Fruit fly (Drosophila melanogaster): ENCODE measurements around the gene emb.

emb gene

dm6 chr2L:8370364-8371326, 32.7 kb upstream of the emb start, which contains the start of gene CG17292 (continued):
- 0 out of 2 replicates have a peak, but pooled peaks have one; percentile 41 for TF ChIP-seq gsb (GFP tag; IDR thresholded peaks at IDR 0.05)
- TF ChIP-seq chn (GFP tag; optimal IDR thresholded peaks at IDR 0.05): no peak
- TF ChIP-seq Lpt (GFP tag; optimal IDR thresholded peaks at IDR 0.05): no peak
- TF ChIP-seq nom (GFP tag; optimal IDR thresholded peaks at IDR 0.05): no peak
- no peak for TF ChIP-seq dimm (GFP tag; IDR thresholded peaks at IDR 0.05)
- peak; percentile 6 for TF ChIP-seq ERR (GFP tag; optimal IDR thresholded peaks at IDR 0.05)
- peak; percentile 62; the same call in 1 of the 2 replicates for TF ChIP-seq CG11247 (GFP tag; IDR thresholded peaks at IDR 0.05)
- no peak for TF ChIP-seq slou (GFP tag; optimal IDR thresholded peaks at IDR 0.05)
- peak; percentile 67 for TF ChIP-seq MBD-R2 (GFP tag; IDR thresholded peaks at IDR 0.05)
- TF ChIP-seq HLHmδ (GFP tag; optimal IDR thresholded peaks at IDR 0.05): no peak
- TF ChIP-seq CG5180 (GFP tag; optimal IDR thresholded peaks at IDR 0.05): peak; percentile 39
- peak; percentile 91 for TF ChIP-seq abd-A (tag; optimal IDR thresholded peaks at IDR 0.05)
- peak; percentile 33; the same call in 1 of the 2 replicates for TF ChIP-seq CG32767 (GFP tag; IDR thresholded peaks at IDR 0.05)
- TF ChIP-seq CG31224 (GFP tag; IDR thresholded peaks at IDR 0.05): 0 out of 2 replicates have a peak, but pooled peaks have one; percentile 13
- TF ChIP-seq schlank (tag; optimal IDR thresholded peaks at IDR 0.05): peak; percentile 52
- TF ChIP-seq C15 (GFP tag; IDR thresholded peaks at IDR 0.05): no peak
- TF ChIP-seq z (GFP tag; IDR thresholded peaks at IDR 0.05): peak; percentile 15; the same call in 1 of the 3 replicates
- peak; percentile 32 for TF ChIP-seq NC2β (GFP tag; optimal IDR thresholded peaks at IDR 0.05)
- TF ChIP-seq CG14965 (GFP tag; optimal IDR thresholded peaks at IDR 0.05; ENCODE audit: borderline replicate concordance): no peak
- peak; percentile 95 for TF ChIP-seq CG15514 (GFP tag; optimal IDR thresholded peaks at IDR 0.05)
- TF ChIP-seq so (GFP tag; IDR thresholded peaks at IDR 0.05): peak; percentile 76; the same call in 2 of the 3 replicates
- no peak for TF ChIP-seq pros (GFP tag; optimal IDR thresholded peaks at IDR 0.05)
- 0 out of 2 replicates have a peak, but pooled peaks have one; percentile 60 for TF ChIP-seq CG10321 (GFP tag; IDR thresholded peaks at IDR 0.05)
- TF ChIP-seq CG10654 (GFP tag; optimal IDR thresholded peaks at IDR 0.05): no peak
- peak; percentile 77; the same call in 1 of the 3 replicates for TF ChIP-seq CG34422 (GFP tag; IDR thresholded peaks at IDR 0.05)
- peak in 1 of 2 experiments; percentile 23 for TF ChIP-seq bsh (GFP tag; optimal IDR thresholded peaks at IDR 0.05)
- TF ChIP-seq CG10366 (GFP tag; IDR thresholded peaks at IDR 0.05): peak; percentile 43; the same call in 1 of the 2 replicates
- TF ChIP-seq vnd (GFP tag; IDR thresholded peaks at IDR 0.05; ENCODE audit: partially characterized antibody): peak; percentile 80
- peak; percentile 41 for TF ChIP-seq CG33213 (GFP tag; optimal IDR thresholded peaks at IDR 0.05)
- peak; percentile 53; the same call in 1 of the 2 replicates for TF ChIP-seq CG14441 (GFP tag; IDR thresholded peaks at IDR 0.05)
- no peak for TF ChIP-seq emc (GFP tag; optimal IDR thresholded peaks at IDR 0.05)
- no peak for TF ChIP-seq CG13123 (GFP tag; optimal IDR thresholded peaks at IDR 0.05)
- 0 out of 2 replicates have a peak, but pooled peaks have one; percentile 14 for TF ChIP-seq Lim3 (GFP tag; IDR thresholded peaks at IDR 0.05)
- TF ChIP-seq Eip74EF (GFP tag; optimal IDR thresholded peaks at IDR 0.05): peak in 1 of 2 experiments; percentile 48
- peak; percentile 82 for TF ChIP-seq zen2 (GFP tag; IDR thresholded peaks at IDR 0.05; ENCODE audit: partially characterized antibody)
- peak; percentile 45 for TF ChIP-seq CG9727 (GFP tag; optimal IDR thresholded peaks at IDR 0.05)
- TF ChIP-seq CG12744 (GFP tag; optimal IDR thresholded peaks at IDR 0.05): no peak
- peak; percentile 16 for TF ChIP-seq CoRest (tag; optimal IDR thresholded peaks at IDR 0.05)
- TF ChIP-seq stc (GFP tag; IDR thresholded peaks at IDR 0.05): 0 out of 2 replicates have a peak, but pooled peaks have one; percentile 40
- no peak for TF ChIP-seq fd102C (GFP tag; optimal IDR thresholded peaks at IDR 0.05)
- TF ChIP-seq D19B (GFP tag; optimal IDR thresholded peaks at IDR 0.05): no peak
- TF ChIP-seq rib (GFP tag; IDR thresholded peaks at IDR 0.05): peak; percentile 92
- peak; percentile 38 for TF ChIP-seq unpg (GFP tag; optimal IDR thresholded peaks at IDR 0.05)
- no peak for TF ChIP-seq CG17802 (tag; optimal IDR thresholded peaks at IDR 0.05)
- TF ChIP-seq lov (optimal IDR thresholded peaks at IDR 0.05): no peak
- 0 out of 3 replicates have a peak, but pooled peaks have one; percentile 55 for TF ChIP-seq lov (GFP tag; IDR thresholded peaks at IDR 0.05)
- peak; percentile 58 for TF ChIP-seq CG12219 (GFP tag; optimal IDR thresholded peaks at IDR 0.05)
